Fruit fly (Drosophila melanogaster) whole organism, prepupa: ENCODE data around the gene SecCl.

ENCODE experiments used
- Blimp-1 ChIP-seq: fragments of 200-800 bp; sonication (Bioruptor generic); optimal IDR thresholded peaks from 3 replicates; lab custom pipeline; 2017; ENCODE audit warnings: missing biosample characterization, missing genetic modification characterization, mild to moderate bottlenecking, moderate library complexity, missing genetic modification reagents
- CG11902 ChIP-seq: fragments of 200-800 bp; sonication (Bioruptor generic); optimal IDR thresholded peaks from 3 replicates; lab custom pipeline; 2016; ENCODE audit warnings: missing biosample characterization, missing genetic modification characterization
- CG15336 ChIP-seq: fragments of 200-800 bp; sonication (Bioruptor generic); IDR thresholded peaks from 2 replicates; pipeline ENCODE4 v1.3.6; 2022; ENCODE audit warnings: missing biosample characterization, missing genetic modification characterization
- CG16779 ChIP-seq: fragments of 200-800 bp; sonication (Bioruptor generic); optimal IDR thresholded peaks from 3 replicates; lab custom pipeline; 2017; ENCODE audit warnings: missing biosample characterization, mild to moderate bottlenecking, missing genetic modification characterization
- CG31627 ChIP-seq: fragments of 200-800 bp; sonication (Bioruptor generic); optimal IDR thresholded peaks from 3 replicates; lab custom pipeline; 2016; ENCODE audit warnings: missing biosample characterization, missing genetic modification characterization
- CG32006 ChIP-seq: fragments of 200-800 bp; sonication (Bioruptor generic); optimal IDR thresholded peaks from 3 replicates; lab custom pipeline; 2017; ENCODE audit warnings: missing biosample characterization, mild to moderate bottlenecking, missing genetic modification characterization
- CG34406 ChIP-seq: fragments of 200-800 bp; sonication (Bioruptor generic); optimal IDR thresholded peaks from 3 replicates; lab custom pipeline; 2016; ENCODE audit warnings: missing biosample characterization, missing genetic modification characterization
- CG3919 ChIP-seq: fragments of 200-800 bp; sonication (Bioruptor generic); optimal IDR thresholded peaks from 3 replicates; lab custom pipeline; 2016; ENCODE audit warnings: missing biosample characterization, missing genetic modification characterization
- CG4318 ChIP-seq: fragments of 200-800 bp; sonication (Bioruptor generic); optimal IDR thresholded peaks from 3 replicates; lab custom pipeline; 2017; ENCODE audit warnings: missing biosample characterization, mild to moderate bottlenecking, missing genetic modification characterization
- CG6163 ChIP-seq: fragments of 200-800 bp; sonication (Bioruptor generic); IDR thresholded peaks from 3 replicates; pipeline ENCODE4 v1.3.6; 2022; ENCODE audit warnings: missing biosample characterization, missing genetic modification characterization
- CG6276 ChIP-seq: fragments of 200-800 bp; sonication (Bioruptor generic); optimal IDR thresholded peaks from 2 replicates; lab custom pipeline; 2017; ENCODE audit warnings: missing biosample characterization, mild to moderate bottlenecking, missing genetic modification characterization
- CG6792 ChIP-seq: fragments of 200-800 bp; sonication (Bioruptor generic); optimal IDR thresholded peaks from 3 replicates; lab custom pipeline; 2016; ENCODE audit warnings: missing biosample characterization, missing genetic modification characterization
- CG6808 ChIP-seq: fragments of 200-800 bp; sonication (Bioruptor generic); optimal IDR thresholded peaks from 3 replicates; lab custom pipeline; 2017; ENCODE audit warnings: missing biosample characterization, missing genetic modification characterization, mild to moderate bottlenecking, moderate library complexity, missing genetic modification reagents
- CG8119 ChIP-seq: fragments of 200-800 bp; sonication (Bioruptor generic); IDR thresholded peaks from 3 replicates; pipeline ENCODE4 v1.3.6; 2022; ENCODE audit warnings: missing biosample characterization, missing genetic modification characterization
- CG8632 ChIP-seq: fragments of 200-800 bp; sonication (Bioruptor generic); optimal IDR thresholded peaks from 3 replicates; lab custom pipeline; 2016; ENCODE audit warnings: missing biosample characterization, missing genetic modification characterization
- CG9139 ChIP-seq: fragments of 200-800 bp; sonication (Bioruptor generic); optimal IDR thresholded peaks from 3 replicates; lab custom pipeline; 2017; ENCODE audit warnings: missing biosample characterization, mild to moderate bottlenecking, missing genetic modification characterization
- Eip75B ChIP-seq: fragments of 200-800 bp; sonication (Bioruptor generic); optimal IDR thresholded peaks from 3 replicates; lab custom pipeline; 2016; ENCODE audit warnings: missing biosample characterization, missing genetic modification characterization
- Eip78C ChIP-seq: fragments of 200-800 bp; sonication (Bioruptor generic); peaks from one replicate; lab custom pipeline; 2016; ENCODE audit warnings: missing biosample characterization, missing genetic modification characterization
- Ets21C ChIP-seq: fragments of 200-800 bp; sonication (Bioruptor generic); optimal IDR thresholded peaks from 3 replicates; lab custom pipeline; 2016; ENCODE audit warnings: missing biosample characterization, missing genetic modification characterization
- Gug ChIP-seq: fragments of 200-800 bp; sonication (Bioruptor generic); IDR thresholded peaks from 2 replicates; pipeline ENCODE4 v1.3.6; 2022; ENCODE audit warnings: missing biosample characterization, missing genetic modification characterization
- Hr38 ChIP-seq: sonication (Bioruptor generic); optimal IDR thresholded peaks from 2 replicates; lab custom pipeline; 2016; ENCODE audit warnings: missing biosample characterization, missing genetic modification characterization
- Hr39 ChIP-seq: fragments of 200-800 bp; sonication (Bioruptor generic); optimal IDR thresholded peaks from 2 replicates; lab custom pipeline; 2016; ENCODE audit warnings: missing biosample characterization, missing genetic modification characterization
- Hr4 ChIP-seq: fragments of 200-800 bp; sonication (Bioruptor generic); optimal IDR thresholded peaks from 3 replicates; lab custom pipeline; 2016; ENCODE audit warnings: missing biosample characterization, missing genetic modification characterization
- Met ChIP-seq: fragments of 200-800 bp; sonication (Bioruptor generic); optimal IDR thresholded peaks from 3 replicates; lab custom pipeline; 2016; ENCODE audit warnings: missing biosample characterization, missing genetic modification characterization
- Smox ChIP-seq: fragments of 200-800 bp; sonication (Bioruptor generic); optimal IDR thresholded peaks from 3 replicates; lab custom pipeline; 2016; ENCODE audit warnings: missing biosample characterization, missing genetic modification characterization
- Sox102F ChIP-seq: fragments of 200-800 bp; sonication (Bioruptor generic); optimal IDR thresholded peaks from 2 replicates; lab custom pipeline; 2016; ENCODE audit warnings: missing biosample characterization, mild to moderate bottlenecking, missing genetic modification characterization
- Sox14 ChIP-seq: fragments of 200-800 bp; sonication (Bioruptor generic); optimal IDR thresholded peaks from 3 replicates; lab custom pipeline; 2016; ENCODE audit warnings: missing biosample characterization, missing genetic modification characterization
- Sox15 ChIP-seq: fragments of 200-800 bp; sonication (Bioruptor generic); optimal IDR thresholded peaks from 3 replicates; lab custom pipeline; 2016; ENCODE audit warnings: missing biosample characterization, missing genetic modification characterization
- achi ChIP-seq: fragments of 200-800 bp; sonication (Bioruptor generic); optimal IDR thresholded peaks from 3 replicates; lab custom pipeline; 2016; ENCODE audit warnings: missing biosample characterization, missing genetic modification characterization
- acj6 ChIP-seq: fragments of 200-800 bp; sonication (Bioruptor generic); optimal IDR thresholded peaks from 3 replicates; lab custom pipeline; 2016; ENCODE audit warnings: missing biosample characterization, missing genetic modification characterization
- cyc ChIP-seq: fragments of 200-800 bp; sonication (Bioruptor generic); optimal IDR thresholded peaks from 3 replicates; lab custom pipeline; 2016; ENCODE audit warnings: missing biosample characterization, missing genetic modification characterization
- dsx ChIP-seq: fragments of 200-800 bp; optimal IDR thresholded peaks from 3 replicates; lab custom pipeline; 2019; ENCODE audit warnings: missing biosample characterization, mild to moderate bottlenecking, missing genetic modification characterization, moderate library complexity; ENCODE audit not compliant: poor library complexity, severe bottlenecking
- esn ChIP-seq: fragments of 200-800 bp; sonication (Bioruptor generic); optimal IDR thresholded peaks from 2 replicates; lab custom pipeline; 2016; ENCODE audit warnings: missing biosample characterization, mild to moderate bottlenecking, missing genetic modification characterization, moderate library complexity
- fd85E ChIP-seq: fragments of 200-800 bp; sonication (Bioruptor generic); optimal IDR thresholded peaks from 3 replicates; lab custom pipeline; 2016; ENCODE audit warnings: missing biosample characterization, missing genetic modification characterization
- fkh ChIP-seq: fragments of 200-800 bp; sonication (Bioruptor generic); optimal IDR thresholded peaks from 3 replicates; lab custom pipeline; 2017; ENCODE audit warnings: missing biosample characterization, mild to moderate bottlenecking, missing genetic modification characterization, moderate library complexity
- lz ChIP-seq: fragments of 200-800 bp; sonication (Bioruptor generic); optimal IDR thresholded peaks from 3 replicates; lab custom pipeline; 2016; ENCODE audit warnings: missing biosample characterization, missing genetic modification characterization
- net ChIP-seq: fragments of 200-800 bp; sonication (Bioruptor generic); optimal IDR thresholded peaks from 3 replicates; lab custom pipeline; 2016; ENCODE audit warnings: missing biosample characterization, missing genetic modification characterization
- pdm3 ChIP-seq: fragments of 200-800 bp; sonication (Bioruptor generic); optimal IDR thresholded peaks from 3 replicates; lab custom pipeline; 2016; ENCODE audit warnings: missing biosample characterization, missing genetic modification characterization
- salr ChIP-seq, 2 experiments: fragments of 200-800 bp; sonication (Bioruptor generic); optimal IDR thresholded peaks; 3 replicates each; lab custom pipeline; 2016 to 2018; ENCODE audit warnings: missing biosample characterization in 2 of 2, missing genetic modification characterization in 2 of 2, mild to moderate bottlenecking in 1 of 2
- ss ChIP-seq, 2 experiments: fragments of 200-800 bp; sonication (Bioruptor generic); optimal IDR thresholded peaks; 2 replicates in 1 of 2; 3 replicates in 1 of 2; lab custom pipeline; 2017 to 2018; ENCODE audit warnings: mild to moderate bottlenecking in 2 of 2, missing biosample characterization in 2 of 2, missing genetic modification characterization in 2 of 2, moderate library complexity in 1 of 2
- svp ChIP-seq: fragments of 200-800 bp; sonication (Bioruptor generic); peaks from one replicate; lab custom pipeline; 2016; ENCODE audit warnings: missing biosample characterization, missing genetic modification characterization
- topi ChIP-seq: fragments of 200-800 bp; sonication (Bioruptor generic); optimal IDR thresholded peaks from 3 replicates; lab custom pipeline; 2016; ENCODE audit warnings: missing biosample characterization, missing genetic modification characterization
- vri ChIP-seq: fragments of 200-800 bp; sonication (Bioruptor generic); optimal IDR thresholded peaks from 3 replicates; lab custom pipeline; 2016; ENCODE audit warnings: missing biosample characterization, mild to moderate bottlenecking, missing genetic modification characterization

The SecCl gene

DNA sequence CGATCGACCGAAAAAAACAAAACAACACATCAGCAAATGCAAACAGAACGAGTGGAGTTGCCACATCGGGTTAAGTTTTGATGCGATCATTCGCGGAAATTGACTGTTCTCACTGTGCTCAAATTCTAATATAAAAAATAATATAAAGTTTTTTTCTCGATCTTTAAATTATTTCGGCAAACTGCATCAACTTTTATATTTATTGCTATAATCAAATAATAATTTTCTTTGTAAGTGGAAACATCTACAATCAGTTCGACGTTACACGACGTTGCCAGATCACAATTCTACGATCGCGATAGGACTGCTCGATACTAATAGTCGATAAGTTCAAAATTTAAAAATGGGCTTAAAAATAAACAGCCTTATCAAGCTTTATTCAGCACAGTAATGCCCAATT, 41.1 kb upstream of the SecCl start, which contains the start of gene Gorab (continued):
- TF ChIP-seq Gug (GFP tag; lab: Robert Waterston, UW) (peak; percentile 94), CG31627 (GFP tag; lab: Kevin White, UChicago) (peak; percentile 92), Eip75B (peak; percentile 70), Hr39 (GFP tag; lab: Kevin White, UChicago) (peak; percentile 92), cyc (peak; percentile 90), Sox15 (peak; percentile 92), CG9139 (GFP tag; lab: Kevin White, UChicago) (no peak), CG11902 (GFP tag; lab: Kevin White, UChicago) (peak; percentile 92), net (GFP tag; lab: Kevin White, UChicago) (peak; percentile 70), Hr4 (GFP tag; lab: Kevin White, UChicago) (peak; percentile 90), pdm3 (peak; percentile 90), svp (GFP tag; lab: Kevin White, UChicago) (peak; percentile 95), Smox (GFP tag; lab: Kevin White, UChicago) (peak; percentile 85), achi (GFP tag; lab: Kevin White, UChicago) (peak; percentile 86), fd85E (GFP tag; lab: Kevin White, UChicago) (peak; percentile 18), ss (GFP tag; optimal IDR thresholded peaks at IDR 0.05; lab: Kevin White, UChicago) (peak in 1 of 2 experiments; percentile 41), Ets21C (GFP tag; lab: Kevin White, UChicago) (peak; percentile 77), Blimp-1 (GFP tag; lab: Kevin White, UChicago) (peak; percentile 47), fkh (GFP tag; lab: Kevin White, UChicago) (peak; percentile 98), CG16779 (tag; lab: Kevin White, UChicago) (no peak), CG32006 (GFP tag; lab: Kevin White, UChicago) (peak; percentile 87), CG4318 (GFP tag; lab: Kevin White, UChicago) (peak; percentile 81)
- TF ChIP-seq, all 60 proteins: peak for 57

DNA sequence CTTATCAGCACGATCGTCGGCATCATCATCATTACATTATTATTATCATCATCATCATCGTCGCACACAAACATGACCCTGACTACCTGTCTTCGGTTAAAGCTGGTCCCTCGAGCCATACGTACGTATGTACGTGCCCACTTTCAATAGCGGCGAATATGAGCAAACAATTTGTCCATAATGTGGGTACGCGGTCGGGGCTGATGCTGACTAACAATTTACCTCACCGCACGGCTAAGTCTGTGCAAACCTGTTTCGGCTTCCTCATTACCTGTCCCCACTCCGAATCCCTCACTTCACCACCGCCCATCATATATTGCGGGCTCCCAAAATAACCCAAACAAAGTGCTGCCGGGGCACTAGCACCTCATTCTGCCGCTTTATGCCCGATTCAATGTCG, 39.5 kb upstream of the SecCl start:
- no peak for TF ChIP-seq Ets21C (GFP tag; lab: Kevin White, UChicago)
- TF ChIP-seq fkh (GFP tag; lab: Kevin White, UChicago) = peak; percentile 68
- no peak for TF ChIP-seq CG3919
- peak; percentile 36 for TF ChIP-seq Blimp-1 (GFP tag; lab: Kevin White, UChicago)
- peak; percentile 18 for TF ChIP-seq svp (GFP tag; lab: Kevin White, UChicago)
- TF ChIP-seq dsx (GFP tag; lab: Kevin White, UChicago) = peak; percentile 32
- peak; percentile 26 for TF ChIP-seq vri (GFP tag; lab: Kevin White, UChicago)

DNA sequence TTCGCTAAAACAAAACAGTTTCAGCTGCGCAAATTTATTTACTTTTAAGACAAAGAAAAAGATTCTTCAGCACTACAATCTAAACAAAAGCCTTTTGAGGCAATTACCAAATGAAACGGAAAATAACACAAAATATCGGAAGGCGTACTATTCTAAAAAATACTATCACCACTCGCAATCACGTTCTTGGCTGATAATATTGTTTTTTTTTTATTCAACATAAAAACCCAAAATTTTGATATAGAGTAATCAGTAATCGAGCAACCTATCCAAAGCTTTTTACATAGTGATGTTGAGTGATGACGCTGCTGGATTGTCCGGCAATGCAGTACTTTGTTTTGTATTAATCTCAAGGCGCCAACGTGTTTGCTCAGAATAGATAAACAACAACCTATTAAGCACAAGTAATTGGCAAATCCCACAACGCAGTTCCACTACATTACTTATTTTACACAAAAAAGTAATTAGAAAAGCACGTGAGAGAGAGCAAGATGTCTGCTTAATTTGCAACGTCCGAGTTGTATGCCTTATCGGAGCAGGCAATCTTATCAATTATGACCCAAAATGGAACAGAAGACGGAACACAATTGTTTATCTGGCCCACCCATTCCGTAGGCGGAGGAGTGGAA, 38.9 kb upstream of the SecCl start:
- TF ChIP-seq Hr39 (GFP tag; lab: Kevin White, UChicago) (peak; percentile 12), dsx (GFP tag; lab: Kevin White, UChicago) (no peak), Hr4 (GFP tag; lab: Kevin White, UChicago) (peak; percentile 39), topi (GFP tag; lab: Kevin White, UChicago) (peak; percentile 33), CG11902 (GFP tag; lab: Kevin White, UChicago) (no peak), lz (GFP tag; lab: Kevin White, UChicago) (peak; percentile 11), CG8632 (GFP tag; lab: Kevin White, UChicago) (no peak), pdm3 (peak; percentile 14), Sox14 (peak; percentile 37), Sox102F (GFP tag; lab: Kevin White, UChicago) (no peak), Met (GFP tag; lab: Kevin White, UChicago) (peak; percentile 29), Hr38 (GFP tag; lab: Kevin White, UChicago) (no peak), CG3919 (peak; percentile 19), vri (GFP tag; lab: Kevin White, UChicago) (peak; percentile 29), ss (GFP tag; optimal IDR thresholded peaks at IDR 0.05; lab: Kevin White, UChicago) (no peak), CG34406 (GFP tag; lab: Kevin White, UChicago) (no peak), CG6808 (GFP tag; lab: Kevin White, UChicago) (no peak), CG31627 (GFP tag; lab: Kevin White, UChicago) (peak; percentile 7), Smox (GFP tag; lab: Kevin White, UChicago) (peak; percentile 1), CG16779 (tag; lab: Kevin White, UChicago) (no peak), CG8119 (GFP tag; lab: Robert Waterston, UW) (peak; percentile 24; the same call in 1 of the 3 replicates), CG6163 (0 out of 3 replicates have a peak, but pooled peaks have one; percentile 6), CG6792 (GFP tag; lab: Kevin White, UChicago) (no peak), svp (GFP tag; lab: Kevin White, UChicago) (no peak), Eip75B (no peak), CG4318 (GFP tag; lab: Kevin White, UChicago) (no peak), Eip78C (peak; percentile 85), CG15336 (GFP tag; lab: Robert Waterston, UW) (peak; percentile 27; the same call in 1 of the 2 replicates), salr (GFP tag; optimal IDR thresholded peaks at IDR 0.05; lab: Kevin White, UChicago) (no peak), fkh (GFP tag; lab: Kevin White, UChicago) (peak; percentile 37), esn (peak; percentile 31), CG6276 (GFP tag; lab: Kevin White, UChicago) (no peak), achi (GFP tag; lab: Kevin White, UChicago) (no peak), acj6 (peak; percentile 38)
